Worm (Caenorhabditis elegans): ENCODE measurements around the gene glb-27.

Gene glb-27

ce11 chrII:8602337-8602944 lies 46.4 kb upstream of the glb-27 start, which contains the start of the genes cpf-1 and rpl-26:
TSS of gene cpf-1 (minus strand) at chrII:8602440.
TSS of gene rpl-26 (plus strand) at chrII:8602785.
- peak; percentile 32 for TF ChIP-seq fkh-8 (tag; optimal IDR thresholded peaks at IDR 0.05)
- TF ChIP-seq F16B12.6 (tag; optimal IDR thresholded peaks at IDR 0.05) = peak; percentile 73
- TF ChIP-seq mep-1 (tag; optimal IDR thresholded peaks at IDR 0.05) = peak; percentile 69
- peak; percentile 37 for TF ChIP-seq nhr-77 (tag; optimal IDR thresholded peaks at IDR 0.05)
- TF ChIP-seq lin-13 (GFP tag; optimal IDR thresholded peaks at IDR 0.05) = peak; percentile 12
- peak; percentile 69 for TF ChIP-seq snu-23 (GFP tag; optimal IDR thresholded peaks at IDR 0.05)
- peak; percentile 38 for TF ChIP-seq nhr-19 (GFP tag; conservative IDR thresholded peaks at IDR 0.05)
- TF ChIP-seq fkh-10 (GFP tag; optimal IDR thresholded peaks at IDR 0.05) = no peak
- TF ChIP-seq nhr-85 (tag) = peak; percentile 48
- TF ChIP-seq jun-1 (tag; optimal IDR thresholded peaks at IDR 0.05) = peak; percentile 37
- no peak for TF ChIP-seq ceh-88 (GFP tag; IDR thresholded peaks at IDR 0.05)
- TF ChIP-seq rnt-1 (tag; optimal IDR thresholded peaks at IDR 0.05) = peak; percentile 61
- TF ChIP-seq nhr-237 (tag; optimal IDR thresholded peaks at IDR 0.05) = no peak
- peak; percentile 70 to 93 for TF ChIP-seq lsy-2 (tag; optimal IDR thresholded peaks at IDR 0.05)
- TF ChIP-seq unc-130 (tag; optimal IDR thresholded peaks at IDR 0.05) = peak; percentile 56
- no peak for TF ChIP-seq lir-3 (tag; optimal IDR thresholded peaks at IDR 0.05; ENCODE audit: poor library complexity)
- TF ChIP-seq blmp-1 (tag; optimal IDR thresholded peaks at IDR 0.05) = peak; percentile 67
- TF ChIP-seq swsn-7 (tag; optimal IDR thresholded peaks at IDR 0.05) = peak; percentile 53
- TF ChIP-seq C16A3.4 (tag; optimal IDR thresholded peaks at IDR 0.05) = peak; percentile 61
- TF ChIP-seq isw-1 (GFP tag; IDR thresholded peaks at IDR 0.05) = peak; percentile 38; the same call in 1 of the 2 replicates
- TF ChIP-seq efl-1 (optimal IDR thresholded peaks at IDR 0.05) = peak; percentile 72 to 73
- TF ChIP-seq efl-1 (GFP tag; optimal IDR thresholded peaks at IDR 0.05 in 1 of 2) = peak; percentile 73 to 96
- peak; percentile 26 for TF ChIP-seq unc-86 (tag; optimal IDR thresholded peaks at IDR 0.05)
- no peak for TF ChIP-seq elt-2 (tag; optimal IDR thresholded peaks at IDR 0.05)
- TF ChIP-seq skn-1 (tag; optimal IDR thresholded peaks at IDR 0.05) = peak; percentile 58
- TF ChIP-seq snpc-4 (tag; optimal IDR thresholded peaks at IDR 0.05) = peak; percentile 4
- no peak for TF ChIP-seq ceh-90 (tag; optimal IDR thresholded peaks at IDR 0.05)
- no peak for TF ChIP-seq pax-3 (tag; optimal IDR thresholded peaks at IDR 0.05)
- peak in 1 of 6 experiments; percentile 84 for TF ChIP-seq elt-3 (tag; optimal IDR thresholded peaks at IDR 0.05)
- TF ChIP-seq dsc-1 (tag; optimal IDR thresholded peaks at IDR 0.05) = no peak
- no peak for TF ChIP-seq C04F5.9 (tag; optimal IDR thresholded peaks at IDR 0.05)
- TF ChIP-seq ztf-4 (tag; optimal IDR thresholded peaks at IDR 0.05) = no peak
- peak; percentile 44 for TF ChIP-seq nhr-47 (tag; optimal IDR thresholded peaks at IDR 0.05)
- peak; percentile 65 to 78 (median 67) for TF ChIP-seq dpl-1 (GFP tag; optimal IDR thresholded peaks at IDR 0.05)
- no peak for TF ChIP-seq ceh-8 (GFP tag; optimal IDR thresholded peaks at IDR 0.05)
- peak; percentile 48 for TF ChIP-seq xbp-1 (tag; optimal IDR thresholded peaks at IDR 0.05)
- peak in 1 of 2 experiments; percentile 39 for TF ChIP-seq mdl-1 (tag; optimal IDR thresholded peaks at IDR 0.05)
- TF ChIP-seq nhr-20 (tag; optimal IDR thresholded peaks at IDR 0.05) = peak; percentile 71
- TF ChIP-seq lin-35 (GFP tag; optimal IDR thresholded peaks at IDR 0.05) = peak; percentile 70 to 81
- no peak for TF ChIP-seq ceh-63 (GFP tag; optimal IDR thresholded peaks at IDR 0.05)
- TF ChIP-seq ceh-82 (tag; optimal IDR thresholded peaks at IDR 0.05) = peak; percentile 10 to 61 (median 23)
- peak; percentile 25 for TF ChIP-seq fos-1 (tag; optimal IDR thresholded peaks at IDR 0.05)
- TF ChIP-seq nhr-71 (tag; optimal IDR thresholded peaks at IDR 0.05) = peak; percentile 70
- peak; percentile 29 for TF ChIP-seq lin-15B (tag; optimal IDR thresholded peaks at IDR 0.05)
